Worm (Caenorhabditis elegans): ENCODE data around the gene R02F2.1.
A peak's percentile ranks its signal among the peaks of the same experiment; 100 is the strongest.

- TF ChIP-seq lsy-2 (tag; optimal IDR thresholded peaks at IDR 0.05) = no peak
- TF ChIP-seq nhr-11 (tag; optimal IDR thresholded peaks at IDR 0.05) = no peak
- no peak for TF ChIP-seq snpc-4 (tag; optimal IDR thresholded peaks at IDR 0.05)
- no peak for TF ChIP-seq aly-2 (tag; optimal IDR thresholded peaks at IDR 0.05)
- TF ChIP-seq ama-1 (optimal IDR thresholded peaks at IDR 0.05) = no peak
- no peak for TF ChIP-seq unc-39 (tag; optimal IDR thresholded peaks at IDR 0.05)
- TF ChIP-seq unc-62 (GFP tag; optimal IDR thresholded peaks at IDR 0.05) = no peak
- TF ChIP-seq lin-13 (GFP tag; optimal IDR thresholded peaks at IDR 0.05) = no peak
- TF ChIP-seq nhr-25 (tag; optimal IDR thresholded peaks at IDR 0.05) = peak; percentile 62
- TF ChIP-seq mdl-1 (tag; optimal IDR thresholded peaks at IDR 0.05) = no peak
- TF ChIP-seq unc-55 (GFP tag; optimal IDR thresholded peaks at IDR 0.05) = no peak
- no peak for TF ChIP-seq sma-9 (GFP tag; optimal IDR thresholded peaks at IDR 0.05)
- TF ChIP-seq sma-9 (tag; optimal IDR thresholded peaks at IDR 0.05) = no peak
- no peak for TF ChIP-seq egl-27 (tag; optimal IDR thresholded peaks at IDR 0.05)
These were observed 4.4 kb downstream of the R02F2.1 start for ce11 chrIII:5506023-5506597.

All from whole organism, L2 larva.